Worm (Caenorhabditis elegans) whole organism, L1 larva: ENCODE measurements around the gene nspg-7.2.

Experiments used
- aha-1 ChIP-seq: fragments of 150-350 bp; optimal IDR thresholded peaks from 2 replicates; lab custom pipeline; 2014; ENCODE audit warnings: missing biosample characterization, missing genetic modification characterization
- ama-1 ChIP-seq: fragments of 150-350 bp; optimal IDR thresholded peaks from 2 replicates; lab custom pipeline; 2014
- blmp-1 ChIP-seq: fragments of 150-350 bp; optimal IDR thresholded peaks from 2 replicates; lab custom pipeline; 2014; ENCODE audit warnings: missing biosample characterization, missing genetic modification characterization
- dpl-1 ChIP-seq, 3 experiments: fragments of 150-350 bp in 2 of 3; sonication (generic microtip) in 1 of 3; optimal IDR thresholded peaks; 2 replicates each; lab custom pipeline; 2014 to 2017; ENCODE audit warnings: missing biosample characterization in 3 of 3, missing genetic modification characterization in 3 of 3, missing genetic modification reagents in 3 of 3
- egl-27 ChIP-seq, 2 experiments: fragments of 150-350 bp in 1 of 2; sonication (generic microtip); optimal IDR thresholded peaks; 3 replicates each; lab custom pipeline; 2017 to 2018; ENCODE audit warnings: missing biosample characterization in 2 of 2, missing genetic modification characterization in 2 of 2, missing genetic modification reagents in 2 of 2
- lin-13 ChIP-seq: fragments of 150-350 bp; optimal IDR thresholded peaks from 2 replicates; lab custom pipeline; 2014; ENCODE audit warnings: missing biosample characterization, missing genetic modification reagents, missing genetic modification characterization
- lsy-2 ChIP-seq, 2 experiments: fragments of 150-350 bp; optimal IDR thresholded peaks; 2 replicates each; lab custom pipeline; 2014; ENCODE audit warnings: missing biosample characterization in 2 of 2, missing genetic modification characterization in 2 of 2
- snpc-4 ChIP-seq: fragments of 150-350 bp; optimal IDR thresholded peaks from 2 replicates; lab custom pipeline; 2014; ENCODE audit warnings: missing biosample characterization, missing genetic modification characterization
- sptf-1 ChIP-seq: fragments of 150-350 bp; optimal IDR thresholded peaks from 2 replicates; lab custom pipeline; 2014; ENCODE audit warnings: missing biosample characterization, missing genetic modification characterization
- tbx-2 ChIP-seq: sonication (generic microtip); optimal IDR thresholded peaks from 2 replicates; lab custom pipeline; 2016; ENCODE audit warnings: missing genetic modification characterization, missing compliant biosample characterization
- unc-62 ChIP-seq: fragments of 150-350 bp; optimal IDR thresholded peaks from 2 replicates; lab custom pipeline; 2014; ENCODE audit warnings: missing biosample characterization, missing genetic modification reagents, missing genetic modification characterization
- unc-86 ChIP-seq: sonication (generic microtip); optimal IDR thresholded peaks from 2 replicates; lab custom pipeline; 2016; ENCODE audit warnings: missing genetic modification characterization, missing compliant biosample characterization
- ztf-11 ChIP-seq, 2 experiments: sonication (generic microtip); optimal IDR thresholded peaks; 2 replicates each; lab custom pipeline; 2016 to 2017; ENCODE audit warnings: missing genetic modification characterization in 2 of 2, missing biosample characterization in 1 of 2, missing compliant biosample characterization in 1 of 2

- TF ChIP-seq aha-1 (tag; lab: Kevin White, UChicago): no peak
- no peak for TF ChIP-seq unc-86 (tag; lab: Kevin White, UChicago)
- TF ChIP-seq tbx-2 (tag; lab: Kevin White, UChicago): no peak
- no peak for TF ChIP-seq blmp-1 (tag; lab: Kevin White, UChicago)
- no peak for TF ChIP-seq lsy-2 (tag; optimal IDR thresholded peaks at IDR 0.05; lab: Kevin White, UChicago)
- no peak for TF ChIP-seq unc-62 (GFP tag; lab: Kevin White, UChicago)
- TF ChIP-seq dpl-1 (GFP tag; optimal IDR thresholded peaks at IDR 0.05; lab: Kevin White, UChicago): no peak
- TF ChIP-seq snpc-4 (tag; lab: Kevin White, UChicago): no peak
- no peak for TF ChIP-seq sptf-1 (tag; lab: Kevin White, UChicago)
- no peak for TF ChIP-seq ama-1 (lab: Kevin White, UChicago)
- no peak for TF ChIP-seq egl-27 (tag; optimal IDR thresholded peaks at IDR 0.05; lab: Kevin White, UChicago)
- TF ChIP-seq ztf-11 (tag; optimal IDR thresholded peaks at IDR 0.05; lab: Kevin White, UChicago): no peak
- no peak for TF ChIP-seq lin-13 (GFP tag; lab: Kevin White, UChicago)
Measured at ce11 chrIII:3266602-3267001, 8.4 kb upstream of the nspg-7.2 start, which contains the start of gene Y53G8AM.7.
